Fruit fly (Drosophila melanogaster) whole organism, embryonic: ENCODE data around the gene zye.
A peak's percentile ranks its signal among the peaks of the same experiment; 100 is the strongest.

ENCODE experiments used
- CG9437 ChIP-seq: fragments of 200-800 bp; sonication (Bioruptor generic); optimal IDR thresholded peaks from 2 replicates; lab custom pipeline; 2018; ENCODE audit warnings: missing biosample characterization, mild to moderate bottlenecking, missing genetic modification characterization
- Drgx ChIP-seq: fragments of 200-800 bp; sonication (Bioruptor generic); IDR thresholded peaks from 2 replicates; pipeline ENCODE4 v1.3.6; 2022; ENCODE audit warnings: missing biosample characterization, missing genetic modification characterization
- ttk ChIP-seq: fragments of 200-800 bp; sonication (Bioruptor generic); IDR thresholded peaks from 2 replicates; pipeline ENCODE4 v2.1.2; 2022; ENCODE audit warnings: missing biosample characterization, missing genetic modification characterization

DNA sequence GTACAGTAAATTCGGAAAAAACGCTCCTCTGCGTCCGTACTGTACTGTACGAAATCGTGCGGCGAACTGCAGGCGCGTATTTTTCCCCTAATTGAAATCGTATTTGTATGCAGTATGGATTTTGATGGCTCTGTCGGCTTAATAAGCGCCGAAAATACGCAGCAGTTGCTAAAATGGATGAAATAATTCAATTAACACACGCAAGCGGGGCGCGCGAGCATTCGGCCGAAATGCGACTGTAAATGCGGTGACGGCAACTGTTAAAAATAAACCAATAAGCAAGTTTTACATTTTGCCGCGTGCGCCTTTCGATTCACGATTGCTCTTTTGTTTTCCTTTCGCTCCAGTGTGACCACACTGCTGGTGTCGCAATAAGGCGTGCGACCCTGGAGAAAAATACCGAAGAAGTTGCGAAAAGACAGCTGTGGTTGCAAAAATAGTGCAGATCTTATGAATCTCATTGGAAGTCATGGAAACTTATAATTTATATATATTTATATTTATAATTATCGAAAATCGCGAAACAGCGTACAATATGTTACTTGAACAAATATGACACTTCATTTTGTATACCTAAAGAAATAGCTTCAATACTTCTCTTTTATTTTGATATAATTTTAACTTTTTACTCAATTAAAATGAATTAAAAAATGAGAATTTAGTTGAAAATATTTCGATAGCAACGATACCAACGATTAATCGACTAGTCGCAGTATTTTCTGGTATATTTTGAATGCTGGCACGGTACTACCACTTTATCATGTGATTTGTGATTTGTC, 59.8 kb downstream of the zye start, which contains the start of the genes CG32428 and CG5969:
- TF ChIP-seq Drgx (GFP tag; lab: Robert Waterston, UW) (peak; percentile 84), ttk (no peak), CG9437 (GFP tag; lab: Kevin White, UChicago) (peak; percentile 11)
